Worm (Caenorhabditis elegans) whole organism, L2 larva: ENCODE data around the gene C25E10.16.

Source experiments
- C34F6.9 ChIP-seq: fragments of 150-350 bp; optimal IDR thresholded peaks from 2 replicates; lab custom pipeline; 2014; ENCODE audit warnings: missing biosample characterization, missing genetic modification characterization
- F13H6.1 ChIP-seq: sonication (generic microtip); optimal IDR thresholded peaks from 2 replicates; lab custom pipeline; 2016; ENCODE audit warnings: missing genetic modification characterization, missing compliant biosample characterization
- Y55F3AM.14 ChIP-seq: fragments of 200-800 bp; sonication (Bioruptor generic); optimal IDR thresholded peaks from 2 replicates; lab custom pipeline; 2018; ENCODE audit warnings: mild to moderate bottlenecking, missing genetic modification characterization, missing compliant biosample characterization
- ZK546.5 ChIP-seq: sonication (generic microtip); optimal IDR thresholded peaks from 2 replicates; lab custom pipeline; 2017; ENCODE audit warnings: missing biosample characterization, missing genetic modification characterization
- alr-1 ChIP-seq: fragments of 150-350 bp; optimal IDR thresholded peaks from 2 replicates; lab custom pipeline; 2014; ENCODE audit warnings: missing biosample characterization, missing genetic modification characterization
- aly-2 ChIP-seq: fragments of 150-350 bp; optimal IDR thresholded peaks from 2 replicates; lab custom pipeline; 2014; ENCODE audit warnings: missing biosample characterization, missing genetic modification characterization
- ama-1 ChIP-seq: fragments of 150-350 bp; optimal IDR thresholded peaks from 2 replicates; lab custom pipeline; 2018; ENCODE audit warnings: inconsistent platforms
- blmp-1 ChIP-seq: sonication (generic microtip); optimal IDR thresholded peaks from 2 replicates; lab custom pipeline; 2017; ENCODE audit warnings: missing genetic modification characterization, mild to moderate bottlenecking, missing compliant biosample characterization, antibody characterized with exemption, moderate library complexity; ENCODE audit not compliant: insufficient read depth
- ceh-16 ChIP-seq: fragments of 150-350 bp; optimal IDR thresholded peaks from 2 replicates; lab custom pipeline; 2014; ENCODE audit warnings: missing biosample characterization, missing genetic modification characterization
- ceh-82 ChIP-seq: fragments of 150-350 bp; optimal IDR thresholded peaks from 2 replicates; lab custom pipeline; 2014; ENCODE audit warnings: missing biosample characterization, missing genetic modification characterization
- crh-2 ChIP-seq: sonication (generic microtip); optimal IDR thresholded peaks from 2 replicates; lab custom pipeline; 2017; ENCODE audit warnings: missing biosample characterization, missing genetic modification characterization
- dmd-4 ChIP-seq: sonication (generic microtip); optimal IDR thresholded peaks from 2 replicates; lab custom pipeline; 2017; ENCODE audit warnings: missing biosample characterization, missing genetic modification characterization
- egl-27 ChIP-seq: sonication (generic microtip); optimal IDR thresholded peaks from 3 replicates; lab custom pipeline; 2017; ENCODE audit warnings: missing biosample characterization, missing genetic modification reagents, missing genetic modification characterization
- elt-1 ChIP-seq: fragments of 150-350 bp; optimal IDR thresholded peaks from 2 replicates; lab custom pipeline; 2014; ENCODE audit warnings: missing biosample characterization, missing genetic modification characterization
- elt-3 ChIP-seq: sonication (generic microtip); optimal IDR thresholded peaks from 2 replicates; lab custom pipeline; 2017; ENCODE audit warnings: missing biosample characterization, missing genetic modification characterization
- fos-1 ChIP-seq: fragments of 150-350 bp; optimal IDR thresholded peaks from 2 replicates; lab custom pipeline; 2014; ENCODE audit warnings: missing biosample characterization, missing genetic modification characterization
- gmeb-1 ChIP-seq: fragments of 150-350 bp; optimal IDR thresholded peaks from 2 replicates; lab custom pipeline; 2014; ENCODE audit warnings: missing biosample characterization, missing genetic modification characterization
- lin-11 ChIP-seq: fragments of 150-350 bp; sonication (generic microtip); optimal IDR thresholded peaks from 2 replicates; lab custom pipeline; 2014; ENCODE audit warnings: missing biosample characterization, missing genetic modification characterization, inconsistent platforms, mixed read lengths
- lin-13 ChIP-seq: fragments of 150-350 bp; optimal IDR thresholded peaks from 2 replicates; lab custom pipeline; 2014; ENCODE audit warnings: missing biosample characterization, missing genetic modification reagents, missing genetic modification characterization
- lin-39 ChIP-seq: fragments of 150-350 bp; optimal IDR thresholded peaks from 2 replicates; lab custom pipeline; 2014; ENCODE audit warnings: missing biosample characterization, missing genetic modification reagents, missing genetic modification characterization
- lsy-2 ChIP-seq, 2 experiments: fragments of 150-350 bp in 1 of 2; sonication (generic microtip) in 1 of 2; optimal IDR thresholded peaks; 2 replicates each; lab custom pipeline; 2014 to 2017; ENCODE audit warnings: missing biosample characterization in 2 of 2, missing genetic modification characterization in 2 of 2
- mab-5 ChIP-seq: fragments of 150-350 bp; optimal IDR thresholded peaks from 2 replicates; lab custom pipeline; 2014; ENCODE audit warnings: missing biosample characterization, missing genetic modification characterization
- mdl-1 ChIP-seq, 2 experiments: fragments of 150-350 bp in 1 of 2; sonication (generic microtip) in 1 of 2; optimal IDR thresholded peaks; 2 replicates each; lab custom pipeline; 2017; ENCODE audit warnings: missing biosample characterization in 2 of 2, missing genetic modification characterization in 2 of 2
- nhr-10 ChIP-seq: sonication (generic microtip); optimal IDR thresholded peaks from 2 replicates; lab custom pipeline; 2017; ENCODE audit warnings: missing biosample characterization, missing genetic modification characterization
- nhr-11 ChIP-seq: fragments of 150-350 bp; optimal IDR thresholded peaks from 2 replicates; lab custom pipeline; 2014; ENCODE audit warnings: missing biosample characterization, missing genetic modification characterization
- nhr-12 ChIP-seq: fragments of 150-350 bp; optimal IDR thresholded peaks from 2 replicates; lab custom pipeline; 2014; ENCODE audit warnings: missing biosample characterization, missing genetic modification characterization
- nhr-129 ChIP-seq: fragments of 150-350 bp; optimal IDR thresholded peaks from 2 replicates; lab custom pipeline; 2014; ENCODE audit warnings: missing biosample characterization, missing genetic modification characterization
- nhr-23 ChIP-seq: fragments of 150-350 bp; optimal IDR thresholded peaks from 2 replicates; lab custom pipeline; 2014; ENCODE audit warnings: missing biosample characterization, missing genetic modification reagents, missing genetic modification characterization
- nhr-6 ChIP-seq: fragments of 150-350 bp; optimal IDR thresholded peaks from 2 replicates; lab custom pipeline; 2014; ENCODE audit warnings: missing biosample characterization, missing genetic modification characterization
- nhr-77 ChIP-seq: fragments of 150-350 bp; optimal IDR thresholded peaks from 2 replicates; lab custom pipeline; 2014; ENCODE audit warnings: missing biosample characterization, missing genetic modification characterization
- peb-1 ChIP-seq: fragments of 150-350 bp; optimal IDR thresholded peaks from 2 replicates; lab custom pipeline; 2014; ENCODE audit warnings: missing biosample characterization, missing genetic modification characterization
- sem-4 ChIP-seq: fragments of 150-350 bp; optimal IDR thresholded peaks from 2 replicates; lab custom pipeline; 2014; ENCODE audit warnings: missing biosample characterization, missing genetic modification reagents, missing genetic modification characterization
- skn-1 ChIP-seq: sonication (generic microtip); optimal IDR thresholded peaks from 2 replicates; lab custom pipeline; 2017; ENCODE audit warnings: missing biosample characterization, missing genetic modification characterization
- sma-3 ChIP-seq: sonication (generic microtip); optimal IDR thresholded peaks from 2 replicates; lab custom pipeline; 2016; ENCODE audit warnings: missing genetic modification reagents, missing genetic modification characterization, missing compliant biosample characterization
- sma-9 ChIP-seq, 2 experiments: fragments of 150-350 bp in 1 of 2; sonication (generic microtip) in 1 of 2; optimal IDR thresholded peaks; 2 replicates each; lab custom pipeline; 2014 to 2016; ENCODE audit warnings: missing genetic modification characterization in 2 of 2, mild to moderate bottlenecking in 1 of 2, missing biosample characterization in 1 of 2, missing compliant biosample characterization in 1 of 2, missing genetic modification reagents in 1 of 2, moderate library complexity in 1 of 2
- snpc-4 ChIP-seq: fragments of 150-350 bp; optimal IDR thresholded peaks from 2 replicates; lab custom pipeline; 2014; ENCODE audit warnings: missing biosample characterization, missing genetic modification characterization
- unc-39 ChIP-seq: fragments of 150-350 bp; optimal IDR thresholded peaks from 2 replicates; lab custom pipeline; 2014; ENCODE audit warnings: missing biosample characterization, missing genetic modification characterization
- unc-55 ChIP-seq: fragments of 150-350 bp; sonication (generic microtip); optimal IDR thresholded peaks from 3 replicates; lab custom pipeline; 2014; ENCODE audit warnings: missing biosample characterization, missing genetic modification reagents, missing genetic modification characterization
- unc-62 ChIP-seq: fragments of 150-350 bp; optimal IDR thresholded peaks from 2 replicates; lab custom pipeline; 2014; ENCODE audit warnings: missing biosample characterization, missing genetic modification reagents, missing genetic modification characterization
- zag-1 ChIP-seq: fragments of 150-350 bp; optimal IDR thresholded peaks from 2 replicates; lab custom pipeline; 2014; ENCODE audit warnings: missing biosample characterization, missing genetic modification characterization
- ztf-1 ChIP-seq: fragments of 200-800 bp; sonication (Bioruptor generic); conservative IDR thresholded peaks from 2 replicates; pipeline ENCODE4 v1.3.6; 2022; ENCODE audit warnings: missing genetic modification characterization, missing compliant biosample characterization
- ztf-11 ChIP-seq: sonication (generic microtip); optimal IDR thresholded peaks from 2 replicates; lab custom pipeline; 2017; ENCODE audit warnings: missing biosample characterization, missing genetic modification characterization
- ztf-4 ChIP-seq: fragments of 150-350 bp; optimal IDR thresholded peaks from 2 replicates; lab custom pipeline; 2014; ENCODE audit warnings: missing biosample characterization, missing genetic modification characterization

Gene C25E10.16

DNA sequence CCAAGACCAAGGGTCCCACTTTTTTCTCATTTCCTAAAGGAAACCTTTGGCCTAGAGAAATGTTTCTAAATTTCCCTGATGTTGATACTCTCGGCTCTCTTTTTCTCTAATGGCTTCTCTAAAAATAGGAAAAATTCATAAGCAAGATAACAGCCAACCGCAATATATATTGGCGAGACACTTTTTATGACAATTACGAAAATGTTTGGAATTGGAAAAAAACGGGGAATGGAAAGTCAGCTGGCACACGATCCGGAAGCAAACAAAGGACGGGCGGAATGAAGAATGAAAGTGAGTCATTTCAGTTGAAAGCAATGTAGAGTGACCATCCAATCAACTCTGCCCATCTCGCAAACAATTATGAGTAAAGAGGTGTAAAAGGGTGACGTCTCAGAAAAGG is 22.0 kb upstream of the C25E10.16 start:
- TF ChIP-seq nhr-77: no peak
- TF ChIP-seq fos-1 (tag; lab: Kevin White, UChicago): peak; percentile 61
- peak; percentile 22 for TF ChIP-seq F13H6.1 (tag; lab: Kevin White, UChicago)
- peak; percentile 21 for TF ChIP-seq crh-2 (tag; lab: Kevin White, UChicago)

ce11 chrV:9079965-9080432 is 20.6 kb upstream of the C25E10.16 start:
- TF ChIP-seq sem-4 (tag; lab: Kevin White, UChicago) (no peak), sma-3 (GFP tag; lab: Kevin White, UChicago) (no peak), lsy-2 (tag; optimal IDR thresholded peaks at IDR 0.05; lab: Kevin White, UChicago) (no peak), lin-39 (tag; lab: Kevin White, UChicago) (no peak), aly-2 (tag; lab: Kevin White, UChicago) (no peak), alr-1 (tag; lab: Kevin White, UChicago) (no peak), mab-5 (tag; lab: Kevin White, UChicago) (no peak), nhr-10 (tag; lab: Kevin White, UChicago) (no peak), crh-2 (tag; lab: Kevin White, UChicago) (peak; percentile 51), nhr-6 (tag; lab: Kevin White, UChicago) (no peak), egl-27 (no peak), ZK546.5 (tag; lab: Kevin White, UChicago) (no peak), blmp-1 (tag; lab: Kevin White, UChicago) (no peak), elt-3 (tag; lab: Kevin White, UChicago) (no peak), gmeb-1 (tag; lab: Kevin White, UChicago) (peak; percentile 39), unc-39 (tag; lab: Kevin White, UChicago) (no peak), nhr-11 (tag; lab: Kevin White, UChicago) (no peak), nhr-129 (peak; percentile 53), ama-1 (lab: Kevin White, UChicago) (no peak), lin-13 (GFP tag; lab: Kevin White, UChicago) (no peak), Y55F3AM.14 (GFP tag; lab: Kevin White, UChicago) (no peak), unc-55 (GFP tag; lab: Kevin White, UChicago) (no peak), nhr-23 (tag; lab: Kevin White, UChicago) (no peak), nhr-12 (tag; lab: Kevin White, UChicago) (no peak), lin-11 (tag; lab: Kevin White, UChicago) (no peak), zag-1 (tag; lab: Kevin White, UChicago) (no peak), ceh-82 (tag; lab: Kevin White, UChicago) (no peak), ceh-16 (tag; lab: Kevin White, UChicago) (no peak), unc-62 (no peak), C34F6.9 (tag; lab: Kevin White, UChicago) (no peak), fos-1 (tag; lab: Kevin White, UChicago) (peak; percentile 72), sma-9 (GFP tag; optimal IDR thresholded peaks at IDR 0.05; lab: Kevin White, UChicago) (peak; percentile 88), sma-9 (tag; optimal IDR thresholded peaks at IDR 0.05; lab: Kevin White, UChicago) (no peak), peb-1 (tag; lab: Kevin White, UChicago) (no peak), ztf-4 (tag; lab: Kevin White, UChicago) (no peak), mdl-1 (tag; optimal IDR thresholded peaks at IDR 0.05; lab: Kevin White, UChicago) (peak in 1 of 2 experiments; percentile 51), elt-1 (tag; lab: Kevin White, UChicago) (no peak), ztf-1 (no peak), snpc-4 (no peak), dmd-4 (tag; lab: Kevin White, UChicago) (no peak), F13H6.1 (tag; lab: Kevin White, UChicago) (peak; percentile 79), skn-1 (no peak), ztf-11 (tag; lab: Kevin White, UChicago) (no peak)
